Worm (Caenorhabditis elegans) whole organism, midembryonic: ENCODE data around the gene T13C5.10.

Experiments used
- T22C8.4 ChIP-seq: fragments of 200-800 bp; sonication (Bioruptor generic); IDR thresholded peaks from 2 replicates; pipeline ENCODE4 v1.3.6; 2022; ENCODE audit warnings: missing genetic modification characterization, missing compliant biosample characterization
- cog-1 ChIP-seq: sonication (generic microtip); optimal IDR thresholded peaks from 2 replicates; lab custom pipeline; 2016; ENCODE audit warnings: missing genetic modification characterization, missing compliant biosample characterization
- flt-1 ChIP-seq: fragments of 200-800 bp; sonication (Bioruptor generic); IDR thresholded peaks from 2 replicates; pipeline ENCODE4 v1.3.6; 2022; ENCODE audit warnings: missing genetic modification characterization, missing compliant biosample characterization
- klf-2 ChIP-seq: fragments of 200-800 bp; sonication (Bioruptor generic); conservative IDR thresholded peaks from 2 replicates; pipeline ENCODE4 v1.3.6; 2022; ENCODE audit warnings: missing genetic modification reagents, missing genetic modification characterization, missing compliant biosample characterization
- med-1 ChIP-seq: sonication (generic microtip); optimal IDR thresholded peaks from 2 replicates; lab custom pipeline; 2017; ENCODE audit warnings: missing genetic modification characterization, mild to moderate bottlenecking, missing compliant biosample characterization, antibody characterized with exemption, missing genetic modification reagents; ENCODE audit not compliant: insufficient read depth
- ref-1 ChIP-seq: fragments of 200-800 bp; sonication (Bioruptor generic); conservative IDR thresholded peaks from 2 replicates; pipeline ENCODE4 v1.3.6; 2022; ENCODE audit warnings: missing genetic modification reagents, missing genetic modification characterization, missing compliant biosample characterization
- tab-1 ChIP-seq: fragments of 200-800 bp; sonication (Bioruptor generic); IDR thresholded peaks from 2 replicates; pipeline ENCODE4 v1.3.6; 2022; ENCODE audit warnings: missing genetic modification characterization, missing compliant biosample characterization
- ztf-23 ChIP-seq: fragments of 200-800 bp; sonication (Bioruptor generic); IDR thresholded peaks from 2 replicates; pipeline ENCODE4 v1.3.6; 2022; ENCODE audit warnings: missing genetic modification reagents, missing genetic modification characterization, missing compliant biosample characterization
- ztf-29 ChIP-seq: fragments of 200-800 bp; sonication (Bioruptor generic); IDR thresholded peaks from 2 replicates; pipeline ENCODE4 v1.3.6; 2022; ENCODE audit warnings: missing genetic modification reagents, missing genetic modification characterization, missing compliant biosample characterization

T13C5.10 gene

ce11 chrX:6167376-6167775 is 20.6 kb upstream of the T13C5.10 start:
- TF ChIP-seq med-1 (GFP tag; lab: Kevin White, UChicago), result no peak
- TF ChIP-seq klf-2 (GFP tag; lab: Robert Waterston, UW), result no peak
- TF ChIP-seq ztf-29 (GFP tag; lab: Robert Waterston, UW), result no peak
- no peak for TF ChIP-seq ref-1 (GFP tag; lab: Robert Waterston, UW)
- TF ChIP-seq flt-1 (GFP tag; lab: Robert Waterston, UW), result no peak
- no peak for TF ChIP-seq tab-1 (GFP tag; lab: Robert Waterston, UW)
- TF ChIP-seq T22C8.4 (GFP tag; lab: Robert Waterston, UW), result no peak
- TF ChIP-seq ztf-23 (GFP tag; lab: Robert Waterston, UW), result no peak
- TF ChIP-seq cog-1 (tag; lab: Kevin White, UChicago), result no peak

- TF ChIP-seq flt-1 (GFP tag; lab: Robert Waterston, UW), result no peak
- TF ChIP-seq tab-1 (GFP tag; lab: Robert Waterston, UW), result no peak
- no peak for TF ChIP-seq klf-2 (GFP tag; lab: Robert Waterston, UW)
- no peak for TF ChIP-seq ztf-29 (GFP tag; lab: Robert Waterston, UW)
- no peak for TF ChIP-seq T22C8.4 (GFP tag; lab: Robert Waterston, UW)
- no peak for TF ChIP-seq med-1 (GFP tag; lab: Kevin White, UChicago)
- TF ChIP-seq ztf-23 (GFP tag; lab: Robert Waterston, UW), result no peak
- no peak for TF ChIP-seq cog-1 (tag; lab: Kevin White, UChicago)
- no peak for TF ChIP-seq ref-1 (GFP tag; lab: Robert Waterston, UW)
These were observed 18.7 kb upstream of the T13C5.10 start, which contains the start of gene T25B2.2 for ce11 chrX:6169252-6169651. Gene T25B2.2 (plus strand): TSS chrX:6169643.

ce11 chrX:6173656-6174055 is 14.3 kb upstream of the T13C5.10 start, which contains the start of gene T25B2.1:
Gene T25B2.1 (plus strand): TSS chrX:6173956.
- TF ChIP-seq tab-1 (GFP tag; lab: Robert Waterston, UW) (no peak), klf-2 (GFP tag; lab: Robert Waterston, UW) (no peak), T22C8.4 (GFP tag; lab: Robert Waterston, UW) (no peak), med-1 (GFP tag; lab: Kevin White, UChicago) (no peak), flt-1 (GFP tag; lab: Robert Waterston, UW) (no peak), ztf-23 (GFP tag; lab: Robert Waterston, UW) (no peak), cog-1 (tag; lab: Kevin White, UChicago) (no peak), ztf-29 (GFP tag; lab: Robert Waterston, UW) (no peak), ref-1 (GFP tag; lab: Robert Waterston, UW) (no peak)

- no peak for TF ChIP-seq ref-1 (GFP tag; lab: Robert Waterston, UW)
- TF ChIP-seq ztf-23 (GFP tag; lab: Robert Waterston, UW), result no peak
- TF ChIP-seq klf-2 (GFP tag; lab: Robert Waterston, UW), result no peak
These were observed 12.1 kb upstream of the T13C5.10 start, which contains the start of gene T25B2.3 for ce11 chrX:6175829-6176228. Gene T25B2.3 (plus strand): TSS chrX:6176129.

ce11 chrX:6177944-6178566 is 9.9 kb upstream of the T13C5.10 start, which contains the start of the genes T25B2.4 and T13C5.3:
Gene T25B2.4 (plus strand): TSS chrX:6178244.
Gene T13C5.3 (plus strand): TSS chrX:6178516.
- TF ChIP-seq flt-1 (GFP tag; lab: Robert Waterston, UW) (no peak), med-1 (GFP tag; lab: Kevin White, UChicago) (no peak), ztf-23 (GFP tag; lab: Robert Waterston, UW) (no peak), tab-1 (GFP tag; lab: Robert Waterston, UW) (no peak), T22C8.4 (GFP tag; lab: Robert Waterston, UW) (no peak), ztf-29 (GFP tag; lab: Robert Waterston, UW) (no peak), cog-1 (tag; lab: Kevin White, UChicago) (no peak), ref-1 (GFP tag; lab: Robert Waterston, UW) (no peak), klf-2 (GFP tag; lab: Robert Waterston, UW) (no peak)

- TF ChIP-seq tab-1 (GFP tag; lab: Robert Waterston, UW) (no peak), klf-2 (GFP tag; lab: Robert Waterston, UW) (no peak), T22C8.4 (GFP tag; lab: Robert Waterston, UW) (no peak), ztf-29 (GFP tag; lab: Robert Waterston, UW) (no peak), med-1 (GFP tag; lab: Kevin White, UChicago) (no peak), flt-1 (GFP tag; lab: Robert Waterston, UW) (no peak)
These were observed 9.0 kb upstream of the T13C5.10 start for ce11 chrX:6178989-6179388.

ce11 chrX:6180293-6180692 is 7.7 kb upstream of the T13C5.10 start, which contains the start of gene T13C5.7:
Gene T13C5.7 (plus strand): TSS chrX:6180593.
- TF ChIP-seq klf-2 (GFP tag; lab: Robert Waterston, UW), result no peak
- TF ChIP-seq ztf-23 (GFP tag; lab: Robert Waterston, UW), result no peak
- TF ChIP-seq ref-1 (GFP tag; lab: Robert Waterston, UW), result no peak
- TF ChIP-seq flt-1 (GFP tag; lab: Robert Waterston, UW), result no peak
- no peak for TF ChIP-seq T22C8.4 (GFP tag; lab: Robert Waterston, UW)
- no peak for TF ChIP-seq tab-1 (GFP tag; lab: Robert Waterston, UW)
- TF ChIP-seq med-1 (GFP tag; lab: Kevin White, UChicago), result no peak
- no peak for TF ChIP-seq ztf-29 (GFP tag; lab: Robert Waterston, UW)
- no peak for TF ChIP-seq cog-1 (tag; lab: Kevin White, UChicago)

ce11 chrX:6184709-6185108 is 3.2 kb upstream of the T13C5.10 start, which contains the start of gene T13C5.2:
Gene T13C5.2 (plus strand): TSS chrX:6185009.
- TF ChIP-seq ref-1 (GFP tag; lab: Robert Waterston, UW) (no peak), med-1 (GFP tag; lab: Kevin White, UChicago) (no peak)

- TF ChIP-seq ztf-23 (GFP tag; lab: Robert Waterston, UW), result no peak
- no peak for TF ChIP-seq flt-1 (GFP tag; lab: Robert Waterston, UW)
- TF ChIP-seq klf-2 (GFP tag; lab: Robert Waterston, UW), result no peak
- no peak for TF ChIP-seq ztf-29 (GFP tag; lab: Robert Waterston, UW)
- no peak for TF ChIP-seq cog-1 (tag; lab: Kevin White, UChicago)
- no peak for TF ChIP-seq ref-1 (GFP tag; lab: Robert Waterston, UW)
- no peak for TF ChIP-seq med-1 (GFP tag; lab: Kevin White, UChicago)
These were observed 2.0 kb downstream of the T13C5.10 start, which contains the start of gene T13C5.9 for ce11 chrX:6189955-6190354. Gene T13C5.9 (plus strand): TSS chrX:6190255.
